Fruit fly (Drosophila melanogaster) whole organism, embryonic: ENCODE measurements around the gene anne.
A peak's percentile ranks its signal among the peaks of the same experiment; 100 is the strongest.

Experiments used
- Ada2b ChIP-seq: fragments of 200-800 bp; sonication (Bioruptor generic); IDR thresholded peaks from 2 replicates; pipeline ENCODE4 v1.3.6; 2022; ENCODE audit warnings: missing biosample characterization, missing genetic modification characterization
- B-H2 ChIP-seq: fragments of 200-800 bp; sonication (Bioruptor generic); optimal IDR thresholded peaks from 2 replicates; lab custom pipeline; 2018; ENCODE audit warnings: missing biosample characterization, mild to moderate bottlenecking, missing genetic modification characterization
- BEAF-32 ChIP-seq: fragments of 200-800 bp; sonication (Bioruptor generic); optimal IDR thresholded peaks from 3 replicates; lab custom pipeline; 2017; ENCODE audit warnings: missing biosample characterization, missing genetic modification characterization, mild to moderate bottlenecking, moderate library complexity, missing genetic modification reagents
- CG10209 ChIP-seq: fragments of 200-800 bp; sonication (Bioruptor generic); optimal IDR thresholded peaks from 3 replicates; lab custom pipeline; 2017; ENCODE audit warnings: missing biosample characterization, mild to moderate bottlenecking, missing genetic modification characterization, missing genetic modification reagents
- CG10431 ChIP-seq: fragments of 200-800 bp; sonication (Bioruptor generic); optimal IDR thresholded peaks from 3 replicates; lab custom pipeline; 2018; ENCODE audit warnings: missing biosample characterization, mild to moderate bottlenecking, missing genetic modification characterization
- CG11723 ChIP-seq: fragments of 200-800 bp; sonication (Bioruptor generic); optimal IDR thresholded peaks from 2 replicates; lab custom pipeline; 2017; ENCODE audit warnings: missing biosample characterization, mild to moderate bottlenecking, missing genetic modification characterization
- CG1233 ChIP-seq: fragments of 200-800 bp; sonication (Bioruptor generic); optimal IDR thresholded peaks from 4 replicates; lab custom pipeline; 2018; ENCODE audit warnings: missing biosample characterization, mild to moderate bottlenecking, missing genetic modification characterization
- CG12659 ChIP-seq: fragments of 200-800 bp; sonication (Bioruptor generic); optimal IDR thresholded peaks from 3 replicates; lab custom pipeline; 2017; ENCODE audit warnings: mild to moderate bottlenecking, missing biosample characterization, missing genetic modification reagents, missing genetic modification characterization
- CG13424 ChIP-seq: fragments of 200-800 bp; sonication (Bioruptor generic); optimal IDR thresholded peaks from 2 replicates; lab custom pipeline; 2019; ENCODE audit warnings: missing biosample characterization, mild to moderate bottlenecking, missing genetic modification characterization, moderate library complexity
- CG17328 ChIP-seq: fragments of 200-800 bp; sonication (Bioruptor generic); IDR thresholded peaks from 2 replicates; pipeline ENCODE4 v1.3.6; 2022; ENCODE audit warnings: missing biosample characterization, missing genetic modification characterization
- CG17361 ChIP-seq: fragments of 200-800 bp; sonication (Bioruptor generic); IDR thresholded peaks from 3 replicates; pipeline ENCODE4 v1.3.6; 2022; ENCODE audit warnings: missing biosample characterization, missing genetic modification characterization
- CG2116 ChIP-seq: fragments of 200-800 bp; sonication (Bioruptor generic); optimal IDR thresholded peaks from 3 replicates; lab custom pipeline; 2018; ENCODE audit warnings: missing biosample characterization, mild to moderate bottlenecking, missing genetic modification characterization
- CG2199 ChIP-seq: fragments of 200-800 bp; sonication (Bioruptor generic); IDR thresholded peaks from 3 replicates; pipeline ENCODE4 v1.3.6; 2022; ENCODE audit warnings: missing biosample characterization, missing genetic modification characterization
- CG32772 ChIP-seq: fragments of 200-800 bp; sonication (Bioruptor generic); IDR thresholded peaks from 2 replicates; pipeline ENCODE4 v1.3.6; 2022; ENCODE audit warnings: missing biosample characterization, missing genetic modification characterization
- CG4617 ChIP-seq: fragments of 200-800 bp; sonication (Bioruptor generic); optimal IDR thresholded peaks from 3 replicates; lab custom pipeline; 2016; ENCODE audit warnings: missing biosample characterization, missing genetic modification characterization, borderline replicate concordance
- CG4707 ChIP-seq: fragments of 200-800 bp; sonication (Bioruptor generic); optimal IDR thresholded peaks from 2 replicates; lab custom pipeline; 2018; ENCODE audit warnings: missing biosample characterization, mild to moderate bottlenecking, missing genetic modification characterization, moderate library complexity
- CG4730 ChIP-seq: fragments of 200-800 bp; sonication (Bioruptor generic); IDR thresholded peaks from 2 replicates; pipeline ENCODE4 v1.3.6; 2022; ENCODE audit warnings: missing biosample characterization, missing genetic modification characterization
- CG7556 ChIP-seq: fragments of 200-800 bp; sonication (Bioruptor generic); optimal IDR thresholded peaks from 2 replicates; lab custom pipeline; 2017; ENCODE audit warnings: missing biosample characterization, mild to moderate bottlenecking, missing genetic modification characterization
- CG7963 ChIP-seq: fragments of 200-800 bp; sonication (Bioruptor generic); IDR thresholded peaks from 3 replicates; pipeline ENCODE4 v1.3.6; 2022; ENCODE audit warnings: missing biosample characterization, missing genetic modification characterization; ENCODE audit not compliant: partially characterized antibody
- CG9437 ChIP-seq: fragments of 200-800 bp; sonication (Bioruptor generic); optimal IDR thresholded peaks from 2 replicates; lab custom pipeline; 2018; ENCODE audit warnings: missing biosample characterization, mild to moderate bottlenecking, missing genetic modification characterization
- Chrac-16 ChIP-seq: fragments of 200-800 bp; sonication (Bioruptor generic); optimal IDR thresholded peaks from 3 replicates; lab custom pipeline; 2016; ENCODE audit warnings: missing biosample characterization, missing genetic modification characterization
- D19A ChIP-seq: fragments of 200-800 bp; optimal IDR thresholded peaks from 3 replicates; lab custom pipeline; 2019; ENCODE audit warnings: missing biosample characterization, mild to moderate bottlenecking, missing genetic modification characterization, moderate library complexity
- Dbx ChIP-seq: fragments of 200-800 bp; sonication (Bioruptor generic); IDR thresholded peaks from 3 replicates; pipeline ENCODE4 v1.3.6; 2022; ENCODE audit warnings: missing biosample characterization, missing genetic modification characterization
- Deaf1 ChIP-seq: fragments of 200-800 bp; optimal IDR thresholded peaks from 3 replicates; lab custom pipeline; 2019; ENCODE audit warnings: missing biosample characterization, mild to moderate bottlenecking, missing genetic modification characterization, moderate library complexity
- Dfd ChIP-seq, 2 experiments: fragments of >200 bp; optimal IDR thresholded peaks; 2 replicates each; lab custom pipeline; 2017; ENCODE audit warnings: missing biosample characterization in 2 of 2, missing genetic modification characterization in 2 of 2
- Ets97D ChIP-seq: fragments of 200-800 bp; sonication (Bioruptor generic); optimal IDR thresholded peaks from 3 replicates; lab custom pipeline; 2016; ENCODE audit warnings: missing biosample characterization, missing genetic modification characterization
- HLH4C ChIP-seq: fragments of 200-800 bp; sonication (Bioruptor generic); IDR thresholded peaks from 3 replicates; pipeline ENCODE4 v1.3.6; 2022; ENCODE audit warnings: missing biosample characterization, missing genetic modification characterization; ENCODE audit not compliant: partially characterized antibody
- HLHmδ ChIP-seq: fragments of 200-800 bp; sonication (Bioruptor generic); optimal IDR thresholded peaks from 2 replicates; lab custom pipeline; 2018; ENCODE audit warnings: missing biosample characterization, mild to moderate bottlenecking, missing genetic modification characterization, moderate library complexity
- MBD-R2 ChIP-seq: fragments of 200-800 bp; sonication (Bioruptor generic); IDR thresholded peaks from 2 replicates; pipeline ENCODE4 v1.3.6; 2022; ENCODE audit warnings: missing biosample characterization, missing genetic modification characterization
- Mrtf ChIP-seq: fragments of 200-800 bp; sonication (Bioruptor generic); IDR thresholded peaks from 3 replicates; pipeline ENCODE4 v1.3.6; 2022; ENCODE audit warnings: missing biosample characterization, missing genetic modification characterization
- PHDP ChIP-seq: fragments of 200-800 bp; sonication (Bioruptor generic); optimal IDR thresholded peaks from 3 replicates; lab custom pipeline; 2018; ENCODE audit warnings: missing biosample characterization, mild to moderate bottlenecking, missing genetic modification characterization, moderate library complexity
- Poxn ChIP-seq: fragments of 200-800 bp; sonication (Bioruptor generic); IDR thresholded peaks from 2 replicates; pipeline ENCODE4 v1.3.6; 2022; ENCODE audit warnings: missing biosample characterization, missing genetic modification characterization
- cas ChIP-seq: fragments of 200-800 bp; sonication (Bioruptor generic); IDR thresholded peaks from 2 replicates; pipeline ENCODE4 v1.3.6; 2022; ENCODE audit warnings: missing biosample characterization, missing genetic modification characterization
- caup ChIP-seq: fragments of 200-800 bp; sonication (Bioruptor generic); optimal IDR thresholded peaks from 3 replicates; lab custom pipeline; 2017; ENCODE audit warnings: missing biosample characterization, mild to moderate bottlenecking, missing genetic modification characterization, moderate library complexity; ENCODE audit not compliant: severe bottlenecking
- dati ChIP-seq: fragments of 200-800 bp; sonication (Bioruptor generic); IDR thresholded peaks from 2 replicates; pipeline ENCODE4 v1.3.6; 2022; ENCODE audit warnings: missing biosample characterization, missing genetic modification characterization
- exex ChIP-seq: fragments of 200-800 bp; sonication (Bioruptor generic); optimal IDR thresholded peaks from 4 replicates; lab custom pipeline; 2018; ENCODE audit warnings: missing biosample characterization, mild to moderate bottlenecking, missing genetic modification characterization, moderate library complexity
- ftz-f1 ChIP-seq: fragments of 200-800 bp; sonication (Bioruptor generic); optimal IDR thresholded peaks from 2 replicates; lab custom pipeline; 2016; ENCODE audit warnings: missing biosample characterization, missing genetic modification characterization
- gsb-n ChIP-seq: fragments of 200-800 bp; sonication (Bioruptor generic); optimal IDR thresholded peaks from 3 replicates; lab custom pipeline; 2018; ENCODE audit warnings: missing biosample characterization, mild to moderate bottlenecking, missing genetic modification characterization
- h ChIP-seq: fragments of >200 bp; optimal IDR thresholded peaks from 2 replicates; lab custom pipeline; 2017
- ken ChIP-seq: fragments of 200-800 bp; sonication (Bioruptor generic); IDR thresholded peaks from 3 replicates; pipeline ENCODE4 v1.3.6; 2022; ENCODE audit warnings: missing biosample characterization, missing genetic modification characterization
- kni ChIP-seq: fragments of 200-800 bp; sonication (Bioruptor generic); optimal IDR thresholded peaks from 3 replicates; lab custom pipeline; 2017; ENCODE audit warnings: mild to moderate bottlenecking, missing biosample characterization, missing genetic modification reagents, missing genetic modification characterization
- pan ChIP-seq, 4 experiments: fragments of >200 bp in 3 of 4; fragments of 200-800 bp in 1 of 4; sonication (Bioruptor generic) in 1 of 4; optimal IDR thresholded peaks in 3 of 4; IDR thresholded peaks in 1 of 4; 2 replicates each; pipeline versions ENCODE4 v1.3.6 to Lab custom; 2017 to 2022; ENCODE audit warnings: missing biosample characterization in 2 of 4, missing genetic modification characterization in 2 of 4, mixed read lengths in 1 of 4
- pho ChIP-seq: fragments of 200-800 bp; sonication (Bioruptor generic); optimal IDR thresholded peaks from 2 replicates; lab custom pipeline; 2016; ENCODE audit warnings: missing biosample characterization, missing genetic modification characterization
- pita ChIP-seq: fragments of 200-800 bp; sonication (Bioruptor generic); optimal IDR thresholded peaks from 2 replicates; lab custom pipeline; 2017; ENCODE audit warnings: missing biosample characterization, mild to moderate bottlenecking, missing genetic modification characterization
- schlank ChIP-seq: fragments of 200-800 bp; sonication (Bioruptor generic); optimal IDR thresholded peaks from 2 replicates; lab custom pipeline; 2018; ENCODE audit warnings: missing biosample characterization, mild to moderate bottlenecking, missing genetic modification characterization
- tgo ChIP-seq: fragments of 200-800 bp; sonication (Bioruptor generic); IDR thresholded peaks from 3 replicates; pipeline ENCODE4 v1.3.6; 2022; ENCODE audit warnings: missing biosample characterization, missing genetic modification characterization
- toy ChIP-seq: fragments of 200-800 bp; sonication (Bioruptor generic); IDR thresholded peaks from 2 replicates; pipeline ENCODE4 v1.3.6; 2022; ENCODE audit warnings: missing biosample characterization, missing genetic modification characterization
- twi ChIP-seq: fragments of 200-800 bp; optimal IDR thresholded peaks from 2 replicates; lab custom pipeline; 2019; ENCODE audit warnings: missing biosample characterization, mild to moderate bottlenecking, missing genetic modification characterization, moderate library complexity
- tx ChIP-seq: fragments of 200-800 bp; sonication (Bioruptor generic); optimal IDR thresholded peaks from 2 replicates; lab custom pipeline; 2016; ENCODE audit warnings: missing biosample characterization, missing genetic modification characterization

anne gene

DNA sequence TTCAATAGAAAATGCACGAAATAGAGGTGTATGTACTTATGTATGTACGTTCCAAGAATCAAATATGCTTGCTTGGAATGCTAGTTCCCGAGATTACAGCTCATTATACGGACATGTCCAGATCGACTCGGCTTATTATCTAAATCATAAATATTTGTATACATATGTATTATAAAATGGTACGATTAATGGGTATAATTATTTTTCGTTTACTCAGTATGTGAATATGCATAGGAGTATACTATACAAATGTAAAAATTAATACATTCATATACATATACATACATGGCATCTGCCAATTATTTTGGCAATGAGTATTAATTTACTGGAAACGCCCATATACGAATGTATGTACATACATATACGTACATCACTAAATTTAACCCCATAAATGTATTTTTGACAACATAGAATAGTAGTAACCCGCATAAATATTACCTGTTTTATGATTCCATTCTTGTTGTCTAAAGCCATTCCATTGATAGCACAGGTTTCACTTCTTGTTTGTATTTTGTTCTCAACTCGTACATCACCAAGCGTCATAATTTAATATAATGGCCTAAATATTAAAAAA, 3.0 kb upstream of the anne start (continued):
- TF ChIP-seq Poxn = no peak
- no peak for TF ChIP-seq toy
- no peak for TF ChIP-seq ken (GFP tag; lab: Robert Waterston, UW)
- no peak for TF ChIP-seq Deaf1
- 0 out of 3 replicates have a peak, but pooled peaks have one; percentile 26 for TF ChIP-seq CG2199 (GFP tag; lab: Robert Waterston, UW)
- no peak for TF ChIP-seq PHDP (tag; lab: Kevin White, UChicago)
- 0 out of 2 replicates have a peak, but pooled peaks have one; percentile 8 for TF ChIP-seq MBD-R2
- TF ChIP-seq kni = no peak
- TF ChIP-seq dati (GFP tag; lab: Robert Waterston, UW) = no peak
- no peak for TF ChIP-seq CG10209
- peak; percentile 82 for TF ChIP-seq CG10431
- no peak for TF ChIP-seq exex
- no peak for TF ChIP-seq CG17328
- TF ChIP-seq pho (GFP tag; lab: Kevin White, UChicago) = no peak
- TF ChIP-seq CG9437 (GFP tag; lab: Kevin White, UChicago) = no peak
- no peak for TF ChIP-seq Dfd (GFP tag; optimal IDR thresholded peaks at IDR 0.05; lab: Kevin White, UChicago)

DNA sequence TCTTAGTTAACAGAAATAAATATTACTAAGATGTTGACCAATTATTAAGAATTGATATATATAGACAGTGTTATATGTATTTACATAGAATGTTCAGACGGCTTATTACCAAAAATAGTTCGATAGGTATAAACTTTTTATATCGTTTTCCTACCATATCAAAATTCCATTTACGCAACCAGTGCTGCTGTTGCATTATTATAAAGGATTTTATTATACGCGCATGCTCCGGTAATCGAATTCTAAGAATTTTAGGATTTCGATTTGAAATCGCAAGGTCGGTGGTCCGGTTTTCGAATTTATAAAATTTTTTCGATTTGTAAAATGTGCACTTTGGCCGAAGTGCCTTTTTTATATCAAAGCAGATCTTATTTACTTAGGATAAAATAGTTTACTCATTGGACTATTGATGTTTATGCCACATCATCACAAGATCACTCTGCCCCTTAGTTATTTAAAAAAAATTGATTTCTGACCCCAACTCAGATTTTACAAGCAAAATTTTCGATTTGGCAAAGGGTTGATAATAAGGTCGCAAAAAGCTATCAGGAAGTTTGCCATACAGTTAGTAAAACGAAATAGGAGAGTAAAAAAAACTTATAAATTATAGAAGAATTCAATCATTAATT, 2.3 kb upstream of the anne start, which contains the start of gene Ank:
Ank (minus strand) TSS at position 206 of the 629 bp plus-strand sequence.
- no peak for TF ChIP-seq schlank (tag; lab: Kevin White, UChicago)
- TF ChIP-seq CG7963 (GFP tag; lab: Robert Waterston, UW) = no peak
- no peak for TF ChIP-seq pita (GFP tag; lab: Kevin White, UChicago)
- peak; percentile 11 for TF ChIP-seq CG12659
- no peak for TF ChIP-seq twi (tag; lab: Kevin White, UChicago)
- peak; percentile 42 for TF ChIP-seq BEAF-32 (GFP tag; lab: Kevin White, UChicago)
- no peak for TF ChIP-seq CG4707 (GFP tag; lab: Kevin White, UChicago)
- no peak for TF ChIP-seq caup
- no peak for TF ChIP-seq pan (optimal IDR thresholded peaks at IDR 0.05; lab: Kevin White, UChicago)
- no peak for TF ChIP-seq pan (GFP tag; optimal IDR thresholded peaks at IDR 0.05 in 1 of 2, IDR thresholded peaks at IDR 0.05 in 1 of 2)
- no peak for TF ChIP-seq gsb-n
- TF ChIP-seq D19A (tag; lab: Kevin White, UChicago) = no peak
- TF ChIP-seq CG7556 (GFP tag; lab: Kevin White, UChicago) = no peak
- TF ChIP-seq Ets97D = peak; percentile 16
- TF ChIP-seq Mrtf (GFP tag; lab: Robert Waterston, UW) = no peak
- TF ChIP-seq CG4617 = peak; percentile 3
- TF ChIP-seq Ada2b (GFP tag; lab: Robert Waterston, UW) = no peak
- TF ChIP-seq CG11723 (GFP tag; lab: Kevin White, UChicago) = peak; percentile 95
- TF ChIP-seq Chrac-16 (GFP tag; lab: Kevin White, UChicago) = no peak
- no peak for TF ChIP-seq Dbx (GFP tag; lab: Robert Waterston, UW)
- TF ChIP-seq CG32772 = no peak
- no peak for TF ChIP-seq CG1233 (GFP tag; lab: Kevin White, UChicago)
- TF ChIP-seq HLH4C (GFP tag; lab: Robert Waterston, UW) = no peak
- TF ChIP-seq CG4730 = no peak
- TF ChIP-seq CG17361 (GFP tag; lab: Robert Waterston, UW) = 0 out of 3 replicates have a peak, but pooled peaks have one; percentile 13
- TF ChIP-seq CG13424 = no peak
- no peak for TF ChIP-seq tgo
- TF ChIP-seq cas (GFP tag; lab: Robert Waterston, UW) = no peak
- no peak for TF ChIP-seq tx
- TF ChIP-seq HLHmδ (GFP tag; lab: Kevin White, UChicago) = no peak
- TF ChIP-seq CG10209 = no peak
- no peak for TF ChIP-seq B-H2 (GFP tag; lab: Kevin White, UChicago)
- TF ChIP-seq h (lab: Kevin White, UChicago) = no peak
- no peak for TF ChIP-seq ftz-f1 (GFP tag; lab: Kevin White, UChicago)
- TF ChIP-seq CG2116 (GFP tag; lab: Kevin White, UChicago) = no peak
